Fruit fly (Drosophila melanogaster): ENCODE results near the gene CG33125.

The CG33125 gene

dm6 chr2L:2652314-2652713 is at the start of gene CG33125:
TSS of gene CG33125 (minus strand) at chr2L:2652414.
- no peak for TF ChIP-seq CG17801 (GFP tag; optimal IDR thresholded peaks at IDR 0.05; ENCODE audit: partially characterized antibody)

- no peak for TF ChIP-seq CG17801 (GFP tag; optimal IDR thresholded peaks at IDR 0.05; ENCODE audit: partially characterized antibody)
Measured at dm6 chr2L:2696337-2696736, 44.1 kb upstream of the CG33125 start, which contains the start of gene Trf5. TSS of gene Trf5 (minus strand) at chr2L:2696437.

- TF ChIP-seq CG17801 (GFP tag; optimal IDR thresholded peaks at IDR 0.05; ENCODE audit: partially characterized antibody) = no peak
Measured at dm6 chr2L:2677553-2677952, 25.3 kb upstream of the CG33125 start, which contains the start of gene Tmtc1. TSS of gene Tmtc1 (plus strand) at chr2L:2677734.

dm6 chr2L:2669523-2669922 is 17.3 kb upstream of the CG33125 start, which contains the start of gene Gr23a:
TSS of gene Gr23a (plus strand) at chr2L:2669823.
- TF ChIP-seq CG17801 (GFP tag; optimal IDR thresholded peaks at IDR 0.05; ENCODE audit: partially characterized antibody) = no peak

dm6 chr2L:2664762-2665161 is 12.5 kb upstream of the CG33125 start, which contains the start of gene Trf4:
TSS of gene Trf4 (plus strand) at chr2L:2665062.
- no peak for TF ChIP-seq CG17801 (GFP tag; optimal IDR thresholded peaks at IDR 0.05; ENCODE audit: partially characterized antibody)

- TF ChIP-seq CG17801 (GFP tag; optimal IDR thresholded peaks at IDR 0.05; ENCODE audit: partially characterized antibody) = no peak
Measured at dm6 chr2L:2655094-2655493, 2.9 kb upstream of the CG33125 start, which contains the start of gene Prosbeta4R2. TSS of gene Prosbeta4R2 (plus strand) at chr2L:2655394.

dm6 chr2L:2653749-2654148 is 1.5 kb upstream of the CG33125 start, which contains the start of gene Or23a:
TSS of gene Or23a (plus strand) at chr2L:2654049.
- no peak for TF ChIP-seq CG17801 (GFP tag; optimal IDR thresholded peaks at IDR 0.05; ENCODE audit: partially characterized antibody)

- no peak for TF ChIP-seq CG17801 (GFP tag; optimal IDR thresholded peaks at IDR 0.05; ENCODE audit: partially characterized antibody)
Measured at dm6 chr2L:2652746-2653145, 532 bp upstream of the CG33125 start, which contains the start of gene Prosbeta4R1. TSS of gene Prosbeta4R1 (plus strand) at chr2L:2653046.

- no peak for TF ChIP-seq CG17801 (GFP tag; optimal IDR thresholded peaks at IDR 0.05; ENCODE audit: partially characterized antibody)
Measured at dm6 chr2L:2647620-2648019, 4.6 kb downstream of the CG33125 start, which contains the start of the genes CG9962 and CG43851. TSS of gene CG9962 (minus strand) at chr2L:2647720. TSS of gene CG43851 (plus strand) at chr2L:2647886.

- no peak for TF ChIP-seq CG17801 (GFP tag; optimal IDR thresholded peaks at IDR 0.05; ENCODE audit: partially characterized antibody)
Measured at dm6 chr2L:2637002-2637377, 15.2 kb downstream of the CG33125 start.

dm6 chr2L:2636326-2637001 is 15.8 kb downstream of the CG33125 start:
- no peak for TF ChIP-seq CG17801 (GFP tag; optimal IDR thresholded peaks at IDR 0.05; ENCODE audit: partially characterized antibody)

- TF ChIP-seq CG17801 (GFP tag; optimal IDR thresholded peaks at IDR 0.05; ENCODE audit: partially characterized antibody) = no peak
Measured at dm6 chr2L:2628760-2629159, 23.5 kb downstream of the CG33125 start.

- TF ChIP-seq CG17801 (GFP tag; optimal IDR thresholded peaks at IDR 0.05; ENCODE audit: partially characterized antibody) = no peak
Measured at dm6 chr2L:2627507-2627906, 24.7 kb downstream of the CG33125 start.

dm6 chr2L:2623947-2624346 is 28.3 kb downstream of the CG33125 start:
- no peak for TF ChIP-seq CG17801 (GFP tag; optimal IDR thresholded peaks at IDR 0.05; ENCODE audit: partially characterized antibody)

dm6 chr2L:2619887-2620286 is 32.3 kb downstream of the CG33125 start, which contains the start of gene CG43403:
TSS of gene CG43403 (plus strand) at chr2L:2620187.
- TF ChIP-seq CG17801 (GFP tag; optimal IDR thresholded peaks at IDR 0.05; ENCODE audit: partially characterized antibody) = no peak

- TF ChIP-seq CG17801 (GFP tag; optimal IDR thresholded peaks at IDR 0.05; ENCODE audit: partially characterized antibody) = no peak
Measured at dm6 chr2L:2609694-2610093, 42.5 kb downstream of the CG33125 start, which contains the start of gene CG15395. TSS of gene CG15395 (plus strand) at chr2L:2609994.

Measured in ovary, adult (tissue).